Worm (Caenorhabditis elegans) whole organism, L3 larva: ENCODE measurements around the gene T02H6.3.

ENCODE experiments used
- R02D3.7 ChIP-seq: fragments of 150-350 bp; optimal IDR thresholded peaks from 2 replicates; lab custom pipeline; 2014; ENCODE audit warnings: missing biosample characterization, missing genetic modification characterization
- egl-27 ChIP-seq: sonication (generic microtip); optimal IDR thresholded peaks from 4 replicates; lab custom pipeline; 2017; ENCODE audit warnings: missing biosample characterization, missing genetic modification reagents, missing genetic modification characterization
- elt-3 ChIP-seq, 3 experiments: fragments of 150-350 bp in 1 of 3; sonication (generic microtip) in 2 of 3; optimal IDR thresholded peaks; 2 replicates in 2 of 3; 4 replicates in 1 of 3; lab custom pipeline; 2014 to 2017; ENCODE audit warnings: missing biosample characterization in 3 of 3, missing genetic modification characterization in 3 of 3
- hmg-11 ChIP-seq: sonication (generic microtip); optimal IDR thresholded peaks from 2 replicates; lab custom pipeline; 2016; ENCODE audit warnings: missing genetic modification characterization, missing compliant biosample characterization
- lin-15B ChIP-seq: fragments of 150-350 bp; optimal IDR thresholded peaks from 2 replicates; lab custom pipeline; 2014; ENCODE audit warnings: missing biosample characterization, missing genetic modification characterization
- nhr-25 ChIP-seq: sonication (generic microtip); optimal IDR thresholded peaks from 2 replicates; lab custom pipeline; 2017; ENCODE audit warnings: missing biosample characterization, missing genetic modification characterization
- nhr-28 ChIP-seq: fragments of 150-350 bp; optimal IDR thresholded peaks from 2 replicates; lab custom pipeline; 2014; ENCODE audit warnings: missing biosample characterization, missing genetic modification characterization
- tbx-2 ChIP-seq: sonication (generic microtip); optimal IDR thresholded peaks from 2 replicates; lab custom pipeline; 2016; ENCODE audit warnings: mild to moderate bottlenecking, missing genetic modification characterization, missing compliant biosample characterization
- ztf-11 ChIP-seq: fragments of 150-350 bp; optimal IDR thresholded peaks from 2 replicates; lab custom pipeline; 2014; ENCODE audit warnings: missing biosample characterization, missing genetic modification characterization

ce11 chrII:667864-668263 lies 23.8 kb upstream of the T02H6.3 start:
- TF ChIP-seq tbx-2 (tag; lab: Kevin White, UChicago) (no peak), nhr-28 (tag; lab: Kevin White, UChicago) (no peak), R02D3.7 (tag; lab: Kevin White, UChicago) (no peak), hmg-11 (tag; lab: Kevin White, UChicago) (no peak), lin-15B (tag; lab: Kevin White, UChicago) (no peak), elt-3 (tag; optimal IDR thresholded peaks at IDR 0.05; lab: Kevin White, UChicago) (no peak), egl-27 (tag; lab: Kevin White, UChicago) (no peak), ztf-11 (tag; lab: Kevin White, UChicago) (no peak), nhr-25 (tag; lab: Kevin White, UChicago) (no peak)
